Worm (Caenorhabditis elegans) whole organism, L1 larva: ENCODE data around the gene fbxa-196.

Experiments
- C34B4.2 ChIP-seq: sonication (generic microtip); optimal IDR thresholded peaks from 2 replicates; lab custom pipeline; 2017; ENCODE audit warnings: mild to moderate bottlenecking, missing genetic modification characterization, missing compliant biosample characterization
- alr-1 ChIP-seq: fragments of 200-800 bp; sonication (Bioruptor generic); optimal IDR thresholded peaks from 2 replicates; lab custom pipeline; 2018; ENCODE audit warnings: borderline replicate concordance, mild to moderate bottlenecking, missing genetic modification characterization, missing compliant biosample characterization
- aly-2 ChIP-seq: fragments of 150-350 bp; optimal IDR thresholded peaks from 2 replicates; lab custom pipeline; 2014; ENCODE audit warnings: missing biosample characterization, missing genetic modification characterization
- ama-1 ChIP-seq: fragments of 150-350 bp; optimal IDR thresholded peaks from 2 replicates; lab custom pipeline; 2014
- ceh-8 ChIP-seq: fragments of 200-800 bp; sonication (Bioruptor generic); optimal IDR thresholded peaks from 2 replicates; lab custom pipeline; 2018; ENCODE audit warnings: mild to moderate bottlenecking, missing genetic modification characterization, moderate library complexity, missing compliant biosample characterization
- efl-1 ChIP-seq, 4 experiments: fragments of 150-350 bp; optimal IDR thresholded peaks in 3 of 4; peaks in 1 of 4; 1 replicate in 1 of 4; 2 replicates in 3 of 4; lab custom pipeline; 2014; ENCODE audit warnings: missing biosample characterization in 2 of 4, missing genetic modification characterization in 2 of 4, missing genetic modification reagents in 2 of 4
- elt-2 ChIP-seq: sonication (generic microtip); optimal IDR thresholded peaks from 2 replicates; lab custom pipeline; 2016; ENCODE audit warnings: missing genetic modification characterization, mild to moderate bottlenecking, inconsistent platforms, missing compliant biosample characterization, missing genetic modification reagents
- elt-3 ChIP-seq, 6 experiments: fragments of 150-350 bp in 1 of 6; sonication (generic microtip); optimal IDR thresholded peaks; 2 replicates each; lab custom pipeline; 2017 to 2018; ENCODE audit warnings: missing biosample characterization in 6 of 6, missing genetic modification characterization in 6 of 6, inconsistent platforms in 1 of 6
- fos-1 ChIP-seq: fragments of 150-350 bp; optimal IDR thresholded peaks from 2 replicates; lab custom pipeline; 2014; ENCODE audit warnings: missing biosample characterization, missing genetic modification characterization
- hpl-2 ChIP-seq: fragments of 150-350 bp; optimal IDR thresholded peaks from 2 replicates; lab custom pipeline; 2014; ENCODE audit warnings: missing biosample characterization, missing genetic modification reagents, missing genetic modification characterization
- isw-1 ChIP-seq: fragments of 200-800 bp; sonication (Bioruptor generic); IDR thresholded peaks from 2 replicates; pipeline ENCODE4 v1.3.6; 2022; ENCODE audit warnings: missing genetic modification characterization, missing compliant biosample characterization
- jun-1 ChIP-seq: fragments of 150-350 bp; optimal IDR thresholded peaks from 2 replicates; lab custom pipeline; 2014; ENCODE audit warnings: missing biosample characterization, missing genetic modification reagents, missing genetic modification characterization
- lin-13 ChIP-seq: fragments of 150-350 bp; optimal IDR thresholded peaks from 2 replicates; lab custom pipeline; 2014; ENCODE audit warnings: missing biosample characterization, missing genetic modification reagents, missing genetic modification characterization
- lin-14 ChIP-seq: fragments of 200-800 bp; sonication (Bioruptor generic); optimal IDR thresholded peaks from 2 replicates; lab custom pipeline; 2018; ENCODE audit warnings: mild to moderate bottlenecking, missing genetic modification characterization, moderate library complexity, missing compliant biosample characterization
- lin-35 ChIP-seq, 2 experiments: fragments of 150-350 bp; optimal IDR thresholded peaks; 2 replicates each; lab custom pipeline; 2014; ENCODE audit warnings: missing biosample characterization in 2 of 2, missing genetic modification characterization in 2 of 2, missing genetic modification reagents in 2 of 2
- lsy-2 ChIP-seq, 2 experiments: fragments of 150-350 bp; optimal IDR thresholded peaks; 2 replicates each; lab custom pipeline; 2014; ENCODE audit warnings: missing biosample characterization in 2 of 2, missing genetic modification characterization in 2 of 2
- mab-9 ChIP-seq: fragments of 200-800 bp; sonication (Bioruptor generic); IDR thresholded peaks from 2 replicates; pipeline ENCODE4 v1.3.6; 2022; ENCODE audit warnings: missing genetic modification reagents, missing genetic modification characterization, missing compliant biosample characterization
- mdl-1 ChIP-seq, 2 experiments: fragments of 150-350 bp; optimal IDR thresholded peaks; 2 replicates each; lab custom pipeline; 2014 to 2017; ENCODE audit warnings: missing biosample characterization in 2 of 2, missing genetic modification characterization in 2 of 2, inconsistent platforms in 1 of 2
- nhr-12 ChIP-seq: sonication (generic microtip); optimal IDR thresholded peaks from 2 replicates; lab custom pipeline; 2017; ENCODE audit warnings: missing biosample characterization, missing genetic modification characterization
- nhr-20 ChIP-seq: sonication (generic microtip); optimal IDR thresholded peaks from 2 replicates; lab custom pipeline; 2016; ENCODE audit warnings: mild to moderate bottlenecking, missing genetic modification characterization, missing compliant biosample characterization
- nhr-47 ChIP-seq: sonication (generic microtip); optimal IDR thresholded peaks from 2 replicates; lab custom pipeline; 2016; ENCODE audit warnings: mild to moderate bottlenecking, missing genetic modification characterization, moderate library complexity, missing compliant biosample characterization
- nhr-71 ChIP-seq: sonication (generic microtip); optimal IDR thresholded peaks from 2 replicates; lab custom pipeline; 2016; ENCODE audit warnings: mild to moderate bottlenecking, missing genetic modification characterization, moderate library complexity, missing compliant biosample characterization
- nhr-76 ChIP-seq: sonication (generic microtip); optimal IDR thresholded peaks from 2 replicates; lab custom pipeline; 2017; ENCODE audit warnings: missing biosample characterization, missing genetic modification characterization
- nhr-77 ChIP-seq: fragments of 150-350 bp; optimal IDR thresholded peaks from 2 replicates; lab custom pipeline; 2014; ENCODE audit warnings: missing biosample characterization, missing genetic modification characterization
- nhr-90 ChIP-seq: sonication (generic microtip); optimal IDR thresholded peaks from 2 replicates; lab custom pipeline; 2016; ENCODE audit warnings: mild to moderate bottlenecking, missing genetic modification characterization, missing compliant biosample characterization; ENCODE audit not compliant: poor library complexity
- pqm-1 ChIP-seq: sonication (generic microtip); optimal IDR thresholded peaks from 3 replicates; lab custom pipeline; 2017; ENCODE audit warnings: missing biosample characterization, missing genetic modification characterization
- snpc-4 ChIP-seq: fragments of 150-350 bp; optimal IDR thresholded peaks from 2 replicates; lab custom pipeline; 2014; ENCODE audit warnings: missing biosample characterization, missing genetic modification characterization
- sup-37 ChIP-seq: fragments of 200-800 bp; sonication (Bioruptor generic); optimal IDR thresholded peaks from 2 replicates; lab custom pipeline; 2018; ENCODE audit warnings: mild to moderate bottlenecking, missing genetic modification characterization, missing compliant biosample characterization
- swsn-7 ChIP-seq: sonication (generic microtip); optimal IDR thresholded peaks from 2 replicates; lab custom pipeline; 2016; ENCODE audit warnings: missing genetic modification characterization, missing compliant biosample characterization
- tbx-2 ChIP-seq: sonication (generic microtip); optimal IDR thresholded peaks from 2 replicates; lab custom pipeline; 2016; ENCODE audit warnings: missing genetic modification characterization, missing compliant biosample characterization
- tlp-1 ChIP-seq: fragments of 150-350 bp; optimal IDR thresholded peaks from 2 replicates; lab custom pipeline; 2014; ENCODE audit warnings: missing biosample characterization, missing genetic modification characterization
- vab-15 ChIP-seq: sonication (generic microtip); optimal IDR thresholded peaks from 2 replicates; lab custom pipeline; 2017; ENCODE audit warnings: missing genotype, mild to moderate bottlenecking, missing genetic modification characterization, missing compliant biosample characterization
- zip-4 ChIP-seq: fragments of 200-800 bp; sonication (Bioruptor generic); optimal IDR thresholded peaks from 2 replicates; lab custom pipeline; 2018; ENCODE audit warnings: mild to moderate bottlenecking, missing genetic modification characterization, moderate library complexity, missing compliant biosample characterization

fbxa-196 gene

DNA sequence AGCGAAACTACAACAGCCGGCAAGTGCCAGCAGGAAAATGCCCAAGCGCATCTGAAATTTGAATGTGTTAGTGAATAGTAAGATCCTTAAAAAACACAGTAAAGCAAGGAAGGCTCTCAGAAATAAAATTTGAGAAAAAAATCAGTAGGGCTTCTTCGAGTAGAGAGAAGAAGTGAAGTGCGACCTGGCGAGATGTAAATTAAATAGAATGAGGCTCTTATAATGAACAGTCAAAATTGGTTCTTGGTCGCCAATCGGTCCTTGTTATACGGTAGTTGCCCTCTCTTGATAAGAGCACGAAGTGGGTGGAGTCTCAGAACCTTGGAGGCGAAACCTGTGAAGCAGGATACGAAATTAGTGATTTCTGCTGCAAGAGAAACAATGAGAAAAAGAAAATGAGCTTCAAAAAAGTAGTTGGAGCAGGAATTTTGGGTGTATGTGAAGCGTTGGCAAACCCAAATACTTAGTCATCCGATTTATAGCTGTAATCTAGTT lies 39.7 kb upstream of the fbxa-196 start, which contains the start of gene bcf-1:
bcf-1 (minus strand) TSS at position 51 of the 495 bp plus-strand sequence.
- no peak for TF ChIP-seq elt-3 (tag; optimal IDR thresholded peaks at IDR 0.05; lab: Kevin White, UChicago)
- no peak for TF ChIP-seq hpl-2 (GFP tag; lab: Kevin White, UChicago)
- TF ChIP-seq pqm-1: no peak
- TF ChIP-seq elt-2: peak; percentile 3
- TF ChIP-seq nhr-47: no peak
- no peak for TF ChIP-seq alr-1 (tag; lab: Kevin White, UChicago)

DNA sequence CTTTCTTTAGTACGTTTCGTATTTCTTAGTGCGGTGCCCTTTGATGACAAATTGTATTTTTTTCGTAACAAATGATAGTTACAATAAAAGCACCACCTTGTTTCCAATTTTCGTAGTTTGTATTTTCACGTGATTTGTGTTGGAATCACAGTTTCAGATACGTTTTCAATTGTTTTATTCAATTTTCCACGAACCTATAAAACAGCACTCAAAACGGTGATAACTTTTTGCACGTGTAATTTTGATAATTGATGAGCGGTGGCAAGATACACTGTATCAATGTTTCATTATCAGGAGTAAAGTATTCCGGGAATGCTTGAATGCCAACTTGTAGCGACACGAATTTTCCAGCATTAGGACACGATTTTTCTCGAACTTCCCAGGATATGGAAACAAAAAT lies 37.3 kb upstream of the fbxa-196 start:
- TF ChIP-seq tlp-1 (tag; lab: Kevin White, UChicago) (peak; percentile 10), nhr-12 (tag; lab: Kevin White, UChicago) (no peak), elt-2 (peak; percentile 95), lin-35 (GFP tag; optimal IDR thresholded peaks at IDR 0.05; lab: Kevin White, UChicago) (peak in 1 of 2 experiments; percentile 14), efl-1 (optimal IDR thresholded peaks at IDR 0.05; lab: Kevin White, UChicago) (no peak), efl-1 (GFP tag; optimal IDR thresholded peaks at IDR 0.05 in 1 of 2; lab: Kevin White, UChicago) (peak in 1 of 2 experiments; percentile 37), nhr-71 (tag; lab: Kevin White, UChicago) (peak; percentile 21), swsn-7 (no peak), lin-14 (GFP tag; lab: Kevin White, UChicago) (peak; percentile 8), mdl-1 (tag; optimal IDR thresholded peaks at IDR 0.05; lab: Kevin White, UChicago) (peak in 1 of 2 experiments; percentile 8), nhr-20 (tag; lab: Kevin White, UChicago) (peak; percentile 50), fos-1 (tag; lab: Kevin White, UChicago) (no peak)

DNA sequence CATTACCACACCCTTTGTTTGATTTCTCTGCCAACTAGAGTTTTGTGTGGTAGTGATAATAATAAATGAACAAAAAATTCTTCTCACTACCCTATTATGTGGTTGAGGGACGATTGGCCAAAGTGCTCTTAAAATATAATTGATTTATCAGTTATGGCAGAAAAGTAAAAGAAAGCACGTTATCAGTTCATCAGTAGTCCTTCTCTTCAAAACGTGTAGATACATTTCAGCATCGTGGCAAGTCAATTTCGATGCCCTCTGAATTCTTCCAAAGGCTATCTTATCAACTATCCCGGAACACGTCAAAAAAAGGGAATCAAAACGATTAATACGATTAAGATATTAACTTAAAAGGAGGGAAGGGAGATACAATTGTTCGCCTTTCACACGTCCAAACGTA lies 35.4 kb upstream of the fbxa-196 start:
- TF ChIP-seq C34B4.2 (tag; lab: Kevin White, UChicago) (no peak), elt-2 (peak; percentile 96), lsy-2 (tag; optimal IDR thresholded peaks at IDR 0.05; lab: Kevin White, UChicago) (no peak), jun-1 (tag; lab: Kevin White, UChicago) (no peak), lin-35 (GFP tag; optimal IDR thresholded peaks at IDR 0.05; lab: Kevin White, UChicago) (peak in 1 of 2 experiments; percentile 5)
- TF ChIP-seq, all 84 proteins: peak for 2

- no peak for TF ChIP-seq elt-3 (tag; optimal IDR thresholded peaks at IDR 0.05; lab: Kevin White, UChicago)
- TF ChIP-seq lin-13 (GFP tag; lab: Kevin White, UChicago): no peak
- no peak for TF ChIP-seq efl-1 (optimal IDR thresholded peaks at IDR 0.05; lab: Kevin White, UChicago)
- TF ChIP-seq efl-1 (GFP tag; optimal IDR thresholded peaks at IDR 0.05 in 1 of 2; lab: Kevin White, UChicago): peak in 1 of 2 experiments; percentile 11
- TF ChIP-seq tbx-2 (tag; lab: Kevin White, UChicago): no peak
- TF ChIP-seq mab-9 (GFP tag; lab: Robert Waterston, UW): no peak
- peak; percentile 51 for TF ChIP-seq elt-2
Measured at ce11 chrV:6414469-6414868, 34.0 kb upstream of the fbxa-196 start.

DNA sequence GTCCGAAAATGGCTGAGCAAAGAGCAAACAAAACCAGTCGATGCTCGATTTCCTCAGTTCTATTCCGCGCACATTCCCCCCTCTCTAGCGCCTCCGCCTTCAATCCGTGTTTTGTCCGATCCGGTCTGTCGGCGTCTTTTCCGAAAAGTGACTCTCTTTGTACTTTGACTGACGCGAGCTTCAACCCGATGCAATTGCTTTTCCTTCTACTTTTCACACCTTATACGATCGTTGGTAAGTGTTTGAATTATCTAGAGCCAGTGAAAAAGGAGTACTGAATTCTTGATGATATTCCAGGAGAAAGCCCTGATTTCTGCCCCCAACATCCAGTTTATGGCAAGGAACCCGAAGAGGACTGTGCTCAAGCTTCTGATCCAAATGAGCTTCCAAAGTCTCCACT lies 33.5 kb upstream of the fbxa-196 start, which contains the start of gene cht-6:
cht-6 (plus strand) TSS at position 9 of the 400 bp plus-strand sequence.
- no peak for TF ChIP-seq ama-1 (lab: Kevin White, UChicago)
- TF ChIP-seq elt-3 (tag; optimal IDR thresholded peaks at IDR 0.05; lab: Kevin White, UChicago): no peak
- no peak for TF ChIP-seq aly-2
- no peak for TF ChIP-seq ceh-8 (GFP tag; lab: Kevin White, UChicago)
- no peak for TF ChIP-seq vab-15 (tag; lab: Kevin White, UChicago)
- no peak for TF ChIP-seq isw-1 (GFP tag; lab: Robert Waterston, UW)
- TF ChIP-seq nhr-90: no peak
- no peak for TF ChIP-seq nhr-77
- TF ChIP-seq nhr-12 (tag; lab: Kevin White, UChicago): no peak
- no peak for TF ChIP-seq snpc-4 (tag; lab: Kevin White, UChicago)
- TF ChIP-seq nhr-76 (tag; lab: Kevin White, UChicago): no peak
- TF ChIP-seq sup-37: no peak
- no peak for TF ChIP-seq zip-4 (GFP tag; lab: Kevin White, UChicago)
- TF ChIP-seq swsn-7: no peak
- TF ChIP-seq, all 84 proteins: peak for 0
